Fruit fly (Drosophila melanogaster): ENCODE results near the gene CG13293.

The CG13293 gene

DNA sequence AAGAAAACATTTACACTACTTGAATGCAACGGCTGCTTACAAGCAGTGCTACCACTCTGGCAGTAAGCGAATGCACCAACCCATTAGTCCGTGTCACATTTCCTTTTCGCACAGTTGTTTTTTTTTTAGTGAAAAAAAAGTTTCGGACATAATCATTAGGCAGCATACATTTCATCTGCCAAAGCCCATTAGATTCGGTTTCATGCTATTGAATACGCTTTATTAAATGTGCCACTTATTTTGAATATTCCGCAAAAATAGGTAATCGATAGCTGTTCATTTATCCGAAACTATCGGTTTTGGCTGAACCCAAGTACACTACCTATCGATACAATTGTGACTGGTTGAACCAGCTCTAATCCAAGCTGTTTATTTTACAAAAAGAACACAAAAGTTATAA is 27.9 kb upstream of the CG13293 start, which contains the start of gene tant (continued):
- peak; percentile 41 for TF ChIP-seq Hmr (GFP tag; optimal IDR thresholded peaks at IDR 0.05)
- no peak for TF ChIP-seq ttk (GFP tag; IDR thresholded peaks at IDR 0.05)
- TF ChIP-seq CG3726 (GFP tag; IDR thresholded peaks at IDR 0.05) = no peak
- no peak for TF ChIP-seq pnt (GFP tag; optimal IDR thresholded peaks at IDR 0.05)
- peak; percentile 3 for TF ChIP-seq zfh2 (GFP tag; optimal IDR thresholded peaks at IDR 0.05)
- no peak for TF ChIP-seq Poxn (GFP tag; IDR thresholded peaks at IDR 0.05)
- TF ChIP-seq CG2889 (GFP tag; IDR thresholded peaks at IDR 0.05) = no peak
- TF ChIP-seq CG7839 (tag; optimal IDR thresholded peaks at IDR 0.05) = peak; percentile 20
- TF ChIP-seq repo (GFP tag; optimal IDR thresholded peaks at IDR 0.05) = no peak
- TF ChIP-seq dati (GFP tag; IDR thresholded peaks at IDR 0.05) = no peak
- no peak for TF ChIP-seq CG9817 (tag; optimal IDR thresholded peaks at IDR 0.05)
- peak; percentile 81 for TF ChIP-seq CG34224 (GFP tag; IDR thresholded peaks at IDR 0.05; ENCODE audit: partially characterized antibody)
- TF ChIP-seq ERR (GFP tag; optimal IDR thresholded peaks at IDR 0.05) = no peak
- TF ChIP-seq Usf (GFP tag; optimal IDR thresholded peaks at IDR 0.05) = no peak
- TF ChIP-seq stc (GFP tag; IDR thresholded peaks at IDR 0.05) = no peak
- TF ChIP-seq grau (tag; optimal IDR thresholded peaks at IDR 0.05) = no peak
- peak; percentile 58 for TF ChIP-seq stwl (tag; optimal IDR thresholded peaks at IDR 0.05)
- no peak for TF ChIP-seq jigr1 (GFP tag; IDR thresholded peaks at IDR 0.05)
- TF ChIP-seq ATbp (GFP tag; optimal IDR thresholded peaks at IDR 0.05) = no peak
- TF ChIP-seq CG4820 (GFP tag; optimal IDR thresholded peaks at IDR 0.05) = no peak
- TF ChIP-seq kah (GFP tag; optimal IDR thresholded peaks at IDR 0.05) = no peak
- TF ChIP-seq CG12299 (tag; optimal IDR thresholded peaks at IDR 0.05) = no peak
- peak; percentile 6 for TF ChIP-seq Hsf (GFP tag; optimal IDR thresholded peaks at IDR 0.05)
- TF ChIP-seq CG14860 (GFP tag; IDR thresholded peaks at IDR 0.05; ENCODE audit: partially characterized antibody) = peak; percentile 86
- TF ChIP-seq CG7745 (tag; optimal IDR thresholded peaks at IDR 0.05) = no peak
- peak; percentile 89 for TF ChIP-seq HLH4C (GFP tag; IDR thresholded peaks at IDR 0.05; ENCODE audit: partially characterized antibody)
- TF ChIP-seq pros (GFP tag; optimal IDR thresholded peaks at IDR 0.05) = no peak
- no peak for TF ChIP-seq vfl (GFP tag; optimal IDR thresholded peaks at IDR 0.05)
- TF ChIP-seq CG13287 (GFP tag; IDR thresholded peaks at IDR 0.05; ENCODE audit: partially characterized antibody) = peak; percentile 92
- TF ChIP-seq Taf1 (GFP tag; IDR thresholded peaks at IDR 0.05) = no peak
- no peak for TF ChIP-seq Drgx (GFP tag; IDR thresholded peaks at IDR 0.05)
- no peak for TF ChIP-seq Lpt (GFP tag; optimal IDR thresholded peaks at IDR 0.05)
- TF ChIP-seq PHDP (tag; optimal IDR thresholded peaks at IDR 0.05) = no peak
- TF ChIP-seq Adf1 (GFP tag; IDR thresholded peaks at IDR 0.05) = no peak
- TF ChIP-seq pb (GFP tag; optimal IDR thresholded peaks at IDR 0.05) = no peak
- TF ChIP-seq sim (GFP tag; IDR thresholded peaks at IDR 0.05) = no peak
- TF ChIP-seq caup (GFP tag; optimal IDR thresholded peaks at IDR 0.05; ENCODE audit: severe bottlenecking) = no peak
- TF ChIP-seq CG14667 (GFP tag; IDR thresholded peaks at IDR 0.05) = no peak
- peak; percentile 86 for TF ChIP-seq ato (GFP tag; IDR thresholded peaks at IDR 0.05; ENCODE audit: partially characterized antibody)
- TF ChIP-seq CG7963 (GFP tag; IDR thresholded peaks at IDR 0.05; ENCODE audit: partially characterized antibody) = peak; percentile 72
- no peak for TF ChIP-seq CrebB (tag; optimal IDR thresholded peaks at IDR 0.05)
- TF ChIP-seq ac (GFP tag; optimal IDR thresholded peaks at IDR 0.05) = no peak
- TF ChIP-seq CG1233 (GFP tag; optimal IDR thresholded peaks at IDR 0.05) = no peak
- TF ChIP-seq psq (GFP tag; optimal IDR thresholded peaks at IDR 0.05) = no peak
- peak; percentile 95 for TF ChIP-seq CG31365 (tag; optimal IDR thresholded peaks at IDR 0.05)
- no peak for TF ChIP-seq br (optimal IDR thresholded peaks at IDR 0.05)
- peak; percentile 96 for TF ChIP-seq CG8478 (optimal IDR thresholded peaks at IDR 0.05)
- TF ChIP-seq Dref (GFP tag; IDR thresholded peaks at IDR 0.05) = peak; percentile 84
- no peak for TF ChIP-seq usp (GFP tag; optimal IDR thresholded peaks at IDR 0.05)
- TF ChIP-seq sd (tag; optimal IDR thresholded peaks at IDR 0.05) = no peak
- TF ChIP-seq sc (optimal IDR thresholded peaks at IDR 0.05) = no peak
- TF ChIP-seq sc (GFP tag; optimal IDR thresholded peaks at IDR 0.05) = no peak
- TF ChIP-seq schlank (tag; optimal IDR thresholded peaks at IDR 0.05) = no peak
